Worm (Caenorhabditis elegans): Measurements from ENCODE around the gene ZK616.8.
A peak's percentile ranks its signal among the peaks of the same experiment; 100 is the strongest.

The ZK616.8 gene

ce11 chrIV:5382609-5383008 lies 29.4 kb downstream of the ZK616.8 start, which contains the start of gene F41H10.1:
Gene F41H10.1 (plus strand): TSS chrIV:5382909.
- TF ChIP-seq mbf-1 (tag; optimal IDR thresholded peaks at IDR 0.05) (no peak), peb-1 (tag; optimal IDR thresholded peaks at IDR 0.05) (no peak), aly-2 (tag; optimal IDR thresholded peaks at IDR 0.05) (no peak), sma-3 (GFP tag; optimal IDR thresholded peaks at IDR 0.05) (no peak), mab-5 (tag; optimal IDR thresholded peaks at IDR 0.05) (no peak), lin-39 (tag; optimal IDR thresholded peaks at IDR 0.05) (no peak), nhr-12 (tag; optimal IDR thresholded peaks at IDR 0.05) (no peak), sem-4 (tag; optimal IDR thresholded peaks at IDR 0.05) (no peak), nhr-25 (tag; optimal IDR thresholded peaks at IDR 0.05) (no peak), snpc-4 (tag; optimal IDR thresholded peaks at IDR 0.05) (no peak), nhr-237 (tag; optimal IDR thresholded peaks at IDR 0.05) (no peak), fos-1 (tag; optimal IDR thresholded peaks at IDR 0.05) (no peak), nhr-23 (tag; optimal IDR thresholded peaks at IDR 0.05) (no peak), ceh-82 (tag; optimal IDR thresholded peaks at IDR 0.05) (no peak)

ce11 chrIV:5381334-5381733 lies 30.7 kb downstream of the ZK616.8 start, which contains the start of gene F41H10.2:
Gene F41H10.2 (plus strand): TSS chrIV:5381634.
- TF ChIP-seq aly-2 (tag; optimal IDR thresholded peaks at IDR 0.05) (no peak), R02D3.7 (tag; optimal IDR thresholded peaks at IDR 0.05) (no peak)

ce11 chrIV:5380140-5380539 lies 31.9 kb downstream of the ZK616.8 start:
- no peak for TF ChIP-seq ama-1 (optimal IDR thresholded peaks at IDR 0.05)
- TF ChIP-seq blmp-1 (tag; optimal IDR thresholded peaks at IDR 0.05; ENCODE audit: insufficient read depth), result no peak
- TF ChIP-seq mab-5 (tag; optimal IDR thresholded peaks at IDR 0.05), result no peak
- TF ChIP-seq fos-1 (tag; optimal IDR thresholded peaks at IDR 0.05), result peak; percentile 51
- TF ChIP-seq lsy-2 (tag; optimal IDR thresholded peaks at IDR 0.05), result no peak

ce11 chrIV:5377062-5377461 lies 34.9 kb downstream of the ZK616.8 start, which contains the start of gene elo-5:
Gene elo-5 (minus strand): TSS chrIV:5377117.
- TF ChIP-seq gmeb-1 (tag; optimal IDR thresholded peaks at IDR 0.05) (no peak), unc-55 (GFP tag; optimal IDR thresholded peaks at IDR 0.05) (no peak), fos-1 (tag; optimal IDR thresholded peaks at IDR 0.05) (peak; percentile 76), sem-4 (tag; optimal IDR thresholded peaks at IDR 0.05) (no peak), mdl-1 (tag; optimal IDR thresholded peaks at IDR 0.05) (no peak), lin-13 (GFP tag; optimal IDR thresholded peaks at IDR 0.05) (no peak)

- TF ChIP-seq zag-1 (tag; optimal IDR thresholded peaks at IDR 0.05), result no peak
- TF ChIP-seq nhr-23 (tag; optimal IDR thresholded peaks at IDR 0.05), result no peak
- TF ChIP-seq sem-4 (tag; optimal IDR thresholded peaks at IDR 0.05), result no peak
- TF ChIP-seq dmd-4 (tag; optimal IDR thresholded peaks at IDR 0.05), result no peak
- TF ChIP-seq gmeb-1 (tag; optimal IDR thresholded peaks at IDR 0.05), result no peak
- TF ChIP-seq unc-55 (GFP tag; optimal IDR thresholded peaks at IDR 0.05), result no peak
- TF ChIP-seq unc-62 (GFP tag; optimal IDR thresholded peaks at IDR 0.05), result no peak
- no peak for TF ChIP-seq sma-9 (GFP tag; optimal IDR thresholded peaks at IDR 0.05)
- TF ChIP-seq sma-9 (tag; optimal IDR thresholded peaks at IDR 0.05), result no peak
- no peak for TF ChIP-seq lin-11 (tag; optimal IDR thresholded peaks at IDR 0.05)
- TF ChIP-seq nhr-11 (tag; optimal IDR thresholded peaks at IDR 0.05), result no peak
- no peak for TF ChIP-seq nhr-10 (tag; optimal IDR thresholded peaks at IDR 0.05)
- no peak for TF ChIP-seq blmp-1 (tag; optimal IDR thresholded peaks at IDR 0.05; ENCODE audit: insufficient read depth)
- no peak for TF ChIP-seq R02D3.7 (tag; optimal IDR thresholded peaks at IDR 0.05)
- TF ChIP-seq aly-2 (tag; optimal IDR thresholded peaks at IDR 0.05), result no peak
- no peak for TF ChIP-seq nhr-25 (tag; optimal IDR thresholded peaks at IDR 0.05)
- no peak for TF ChIP-seq egl-27 (tag; optimal IDR thresholded peaks at IDR 0.05)
Measured at ce11 chrIV:5374946-5375345, 37.0 kb downstream of the ZK616.8 start.

ce11 chrIV:5374321-5374720 lies 37.7 kb downstream of the ZK616.8 start:
- TF ChIP-seq ceh-16 (tag; optimal IDR thresholded peaks at IDR 0.05) (no peak), mbf-1 (tag; optimal IDR thresholded peaks at IDR 0.05) (no peak), nhr-23 (tag; optimal IDR thresholded peaks at IDR 0.05) (no peak), fos-1 (tag; optimal IDR thresholded peaks at IDR 0.05) (peak; percentile 2), unc-39 (tag; optimal IDR thresholded peaks at IDR 0.05) (no peak)

Measured in whole organism, L2 larva.